Worm (Caenorhabditis elegans): Measurements from ENCODE around the gene sams-1.
A peak's percentile ranks its signal among the peaks of the same experiment; 100 is the strongest.

The sams-1 gene

DNA sequence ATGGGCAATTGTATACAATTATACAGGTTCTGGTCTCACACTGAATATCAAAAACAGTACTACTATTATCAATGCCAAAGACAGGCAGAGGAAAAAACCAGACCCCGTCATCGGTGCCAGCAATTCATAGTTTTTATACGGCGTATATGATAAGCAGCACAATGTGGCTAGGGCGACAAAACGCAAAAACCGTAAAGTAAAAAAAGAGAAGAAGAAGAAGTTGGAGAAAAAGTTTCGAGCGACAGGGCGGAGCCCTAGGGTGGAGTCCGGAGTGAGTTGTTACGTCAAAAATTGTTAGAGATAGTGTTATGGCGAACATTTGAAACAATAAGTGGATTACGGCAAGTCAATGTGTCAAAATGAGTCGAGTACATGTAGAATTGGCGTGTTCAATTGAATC, 35.8 kb downstream of the sams-1 start (continued):
- TF ChIP-seq cey-2 (tag; optimal IDR thresholded peaks at IDR 0.05; ENCODE audit: borderline replicate concordance, insufficient read depth) (no peak), F37D6.2 (tag; optimal IDR thresholded peaks at IDR 0.05) (no peak), aha-1 (tag) (peak; percentile 2), set-16 (GFP tag; IDR thresholded peaks at IDR 0.05) (no peak), php-3 (GFP tag; IDR thresholded peaks at IDR 0.05) (0 out of 2 replicates have a peak, but pooled peaks have one; percentile 28), spr-1 (tag; optimal IDR thresholded peaks at IDR 0.05) (no peak), lin-29 (GFP tag; IDR thresholded peaks at IDR 0.05) (no peak), zag-1 (tag; optimal IDR thresholded peaks at IDR 0.05) (no peak), zfp-3 (GFP tag; conservative IDR thresholded peaks at IDR 0.05) (no peak), T26A8.4 (GFP tag; IDR thresholded peaks at IDR 0.05) (no peak), daf-12 (tag; optimal IDR thresholded peaks at IDR 0.05) (no peak), madf-5 (GFP tag; IDR thresholded peaks at IDR 0.05) (no peak), nhr-41 (GFP tag; IDR thresholded peaks at IDR 0.05) (no peak), dve-1 (tag; optimal IDR thresholded peaks at IDR 0.05; ENCODE audit: insufficient read depth) (peak; percentile 28)

DNA sequence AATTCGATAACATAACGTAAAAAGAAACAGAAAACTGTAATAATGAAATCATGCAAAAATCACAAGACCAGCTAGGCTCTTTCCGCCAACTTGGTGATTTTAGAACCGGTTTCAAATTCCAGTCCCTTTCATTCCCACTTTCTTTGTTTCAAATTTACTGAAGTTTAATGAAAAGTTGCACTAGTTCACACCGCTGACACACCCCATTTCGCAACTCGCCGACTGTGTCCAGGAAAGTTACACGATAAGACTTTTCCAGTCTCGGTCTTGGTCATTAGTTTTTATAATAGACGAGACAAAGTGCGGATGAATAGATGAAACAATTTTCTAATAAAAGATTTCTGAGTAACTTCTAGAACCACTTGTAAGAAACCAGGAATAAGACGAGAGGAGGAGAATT, 38.2 kb downstream of the sams-1 start:
- TF ChIP-seq F37D6.2 (tag; optimal IDR thresholded peaks at IDR 0.05), result no peak
- TF ChIP-seq nhr-28 (tag; optimal IDR thresholded peaks at IDR 0.05), result peak; percentile 1
- peak; percentile 20 for TF ChIP-seq hlh-11 (tag; optimal IDR thresholded peaks at IDR 0.05)
- peak; percentile 21 for TF ChIP-seq pqm-1 (tag; optimal IDR thresholded peaks at IDR 0.05)
- TF ChIP-seq sdz-12 (GFP tag; optimal IDR thresholded peaks at IDR 0.05), result no peak
- TF ChIP-seq aha-1 (tag), result no peak
- peak in 1 of 2 experiments; percentile 38 for TF ChIP-seq unc-62 (GFP tag; optimal IDR thresholded peaks at IDR 0.05 in 1 of 2)
- TF ChIP-seq unc-62 (tag; optimal IDR thresholded peaks at IDR 0.05), result no peak
- TF ChIP-seq daf-16 (GFP tag; optimal IDR thresholded peaks at IDR 0.05), result no peak
- TF ChIP-seq daf-16 (tag; optimal IDR thresholded peaks at IDR 0.05), result peak; percentile 33
- TF ChIP-seq dve-1 (tag; optimal IDR thresholded peaks at IDR 0.05; ENCODE audit: insufficient read depth), result peak; percentile 2

DNA sequence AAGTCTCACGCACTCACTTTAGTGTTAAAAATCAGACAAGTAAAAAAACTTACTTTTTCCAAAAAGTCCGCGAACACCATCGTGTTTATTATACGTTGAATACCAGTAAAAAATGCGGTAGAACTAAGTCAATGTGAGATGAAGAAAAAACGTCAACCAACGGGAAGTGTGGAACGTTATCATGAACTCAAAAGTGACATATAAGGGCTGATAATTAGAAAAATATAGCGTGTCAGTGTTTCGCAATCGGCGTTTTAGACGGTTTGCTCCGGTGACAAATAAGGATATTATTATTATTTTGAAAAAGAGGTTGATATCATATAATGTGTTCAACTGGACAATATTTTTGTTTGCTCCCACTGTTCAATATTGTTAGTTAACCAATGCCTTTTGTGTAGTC, 39.2 kb downstream of the sams-1 start:
- TF ChIP-seq lim-7 (GFP tag; IDR thresholded peaks at IDR 0.05), result no peak
- TF ChIP-seq unc-62 (GFP tag; optimal IDR thresholded peaks at IDR 0.05 in 1 of 2), result no peak
- no peak for TF ChIP-seq unc-62 (tag; optimal IDR thresholded peaks at IDR 0.05)
- TF ChIP-seq aha-1 (tag), result no peak
- TF ChIP-seq tra-1 (GFP tag; IDR thresholded peaks at IDR 0.05), result 0 out of 2 replicates have a peak, but pooled peaks have one; percentile 17
- TF ChIP-seq hlh-11 (tag; optimal IDR thresholded peaks at IDR 0.05), result peak; percentile 63
- no peak for TF ChIP-seq ZK337.2 (GFP tag; IDR thresholded peaks at IDR 0.05)
- TF ChIP-seq pqm-1 (tag; optimal IDR thresholded peaks at IDR 0.05), result peak; percentile 51
- no peak for TF ChIP-seq lin-38 (GFP tag; IDR thresholded peaks at IDR 0.05)
- TF ChIP-seq tag-97 (GFP tag; IDR thresholded peaks at IDR 0.05), result no peak
- TF ChIP-seq daf-16 (GFP tag; optimal IDR thresholded peaks at IDR 0.05), result no peak
- TF ChIP-seq daf-16 (tag; optimal IDR thresholded peaks at IDR 0.05), result peak; percentile 91
- TF ChIP-seq dmd-6 (GFP tag; IDR thresholded peaks at IDR 0.05), result peak; percentile 72
- TF ChIP-seq zip-2 (tag; optimal IDR thresholded peaks at IDR 0.05), result no peak
- TF ChIP-seq nhr-76 (tag; optimal IDR thresholded peaks at IDR 0.05), result no peak
- no peak for TF ChIP-seq lir-3 (tag; optimal IDR thresholded peaks at IDR 0.05)
- peak; percentile 8 for TF ChIP-seq dve-1 (tag; optimal IDR thresholded peaks at IDR 0.05; ENCODE audit: insufficient read depth)
- peak; percentile 8 for TF ChIP-seq nhr-28 (tag; optimal IDR thresholded peaks at IDR 0.05)

DNA sequence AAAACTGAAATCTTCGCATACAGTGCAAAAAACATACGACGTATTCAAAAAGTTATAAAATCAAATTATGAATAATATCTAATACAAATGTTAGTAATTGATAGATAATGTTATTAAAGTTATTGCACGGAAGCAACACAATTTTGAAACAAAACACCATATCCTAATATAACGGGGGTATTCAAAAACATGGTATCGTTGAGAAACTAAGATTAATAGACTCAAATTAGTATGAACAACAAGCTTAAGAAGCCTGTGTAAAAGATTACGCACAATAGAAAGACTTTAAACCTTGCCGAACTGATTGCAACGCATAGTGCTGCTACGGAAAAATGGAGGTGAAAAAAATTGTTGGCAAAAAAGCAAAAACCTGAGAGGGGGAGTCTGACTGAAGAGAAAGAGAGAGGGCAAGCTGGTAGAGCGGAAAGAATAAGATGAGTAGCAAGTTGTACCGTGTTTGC, 39.8 kb downstream of the sams-1 start, which contains the start of gene sma-5:
Gene sma-5, minus strand, starts transcription at position 51 of the 461 bp plus-strand sequence.
- TF ChIP-seq jun-1 (tag; optimal IDR thresholded peaks at IDR 0.05) (no peak), F44E2.7 (GFP tag; IDR thresholded peaks at IDR 0.05) (no peak), ceh-28 (tag; optimal IDR thresholded peaks at IDR 0.05) (no peak), unc-62 (GFP tag; optimal IDR thresholded peaks at IDR 0.05 in 1 of 2) (peak in 1 of 2 experiments; percentile 65), unc-62 (tag; optimal IDR thresholded peaks at IDR 0.05) (no peak), nhr-237 (tag; optimal IDR thresholded peaks at IDR 0.05) (no peak), dve-1 (tag; optimal IDR thresholded peaks at IDR 0.05; ENCODE audit: insufficient read depth) (no peak), lin-15B (tag; optimal IDR thresholded peaks at IDR 0.05) (no peak), aha-1 (tag) (peak; percentile 51)

All from whole organism, L4 larva.